Worm (Caenorhabditis elegans): ENCODE results near the gene lips-3.

Gene lips-3

ce11 chrIII:4603837-4604236 lies 12.5 kb upstream of the lips-3 start:
- TF ChIP-seq lin-35 (GFP tag; optimal IDR thresholded peaks at IDR 0.05) (no peak), xnd-1 (tag; optimal IDR thresholded peaks at IDR 0.05) (no peak), pbrm-1 (GFP tag; IDR thresholded peaks at IDR 0.05) (no peak), somi-1 (GFP tag; optimal IDR thresholded peaks at IDR 0.05) (no peak)

ce11 chrIII:4612334-4612953 lies 3.9 kb upstream of the lips-3 start, which contains the start of gene sel-2:
TSS of gene sel-2 (minus strand) at chrIII:4612384.
- TF ChIP-seq hmg-1.2 (GFP tag; IDR thresholded peaks at IDR 0.05) = peak; percentile 61; the same call in 1 of the 2 replicates
- TF ChIP-seq F37B4.10 (GFP tag; IDR thresholded peaks at IDR 0.05) = no peak
- TF ChIP-seq snpc-1.3 (tag; optimal IDR thresholded peaks at IDR 0.05; ENCODE audit: insufficient read depth) = no peak

- TF ChIP-seq T07F8.4 (tag; optimal IDR thresholded peaks at IDR 0.05) = no peak
- TF ChIP-seq efl-1 (GFP tag; optimal IDR thresholded peaks at IDR 0.05) = no peak
- TF ChIP-seq repo-1 (tag; optimal IDR thresholded peaks at IDR 0.05) = no peak
- TF ChIP-seq madf-3 (GFP tag; IDR thresholded peaks at IDR 0.05) = no peak
- no peak for TF ChIP-seq B0035.1 (tag; optimal IDR thresholded peaks at IDR 0.05)
- TF ChIP-seq him-1 (tag; optimal IDR thresholded peaks at IDR 0.05) = no peak
- no peak for TF ChIP-seq ztf-3 (GFP tag; optimal IDR thresholded peaks at IDR 0.05)
- TF ChIP-seq ztf-26 (tag; optimal IDR thresholded peaks at IDR 0.05) = no peak
- TF ChIP-seq nfya-2 (GFP tag; IDR thresholded peaks at IDR 0.05) = no peak
- TF ChIP-seq Y53F4B.3 (GFP tag; IDR thresholded peaks at IDR 0.05) = no peak
- no peak for TF ChIP-seq zim-3 (tag; optimal IDR thresholded peaks at IDR 0.05)
- TF ChIP-seq tbp1 (GFP tag; optimal IDR thresholded peaks at IDR 0.05) = no peak
- TF ChIP-seq nfya-1 (tag; optimal IDR thresholded peaks at IDR 0.05; ENCODE audit: borderline replicate concordance, insufficient read depth) = no peak
- no peak for TF ChIP-seq sdz-38 (tag; optimal IDR thresholded peaks at IDR 0.05)
- no peak for TF ChIP-seq hsf-1 (GFP tag; IDR thresholded peaks at IDR 0.05)
- no peak for TF ChIP-seq lin-35 (GFP tag; optimal IDR thresholded peaks at IDR 0.05)
- no peak for TF ChIP-seq hmg-1.2 (GFP tag; IDR thresholded peaks at IDR 0.05)
- no peak for TF ChIP-seq ama-1 (optimal IDR thresholded peaks at IDR 0.05)
- no peak for TF ChIP-seq ama-1 (GFP tag; optimal IDR thresholded peaks at IDR 0.05)
- TF ChIP-seq ceh-91 (GFP tag; IDR thresholded peaks at IDR 0.05) = no peak
- no peak for TF ChIP-seq fkh-3 (tag; optimal IDR thresholded peaks at IDR 0.05)
These were observed 6.2 kb downstream of the lips-3 start, which contains the start of gene lron-5 for ce11 chrIII:4622375-4623130. TSS of gene lron-5 (plus strand) at chrIII:4623029.

ce11 chrIII:4626148-4626922 lies 10.0 kb downstream of the lips-3 start:
- TF ChIP-seq chd-7 (tag; optimal IDR thresholded peaks at IDR 0.05) (peak; percentile 38), ztf-18 (tag; optimal IDR thresholded peaks at IDR 0.05) (peak; percentile 2), F52B5.7 (tag; optimal IDR thresholded peaks at IDR 0.05) (no peak), lsl-1 (GFP tag; optimal IDR thresholded peaks at IDR 0.05) (peak; percentile 29), dox-1 (GFP tag; IDR thresholded peaks at IDR 0.05) (peak; percentile 49; the same call in 1 of the 2 replicates), ztf-3 (GFP tag; optimal IDR thresholded peaks at IDR 0.05) (peak; percentile 50), lin-40 (tag; optimal IDR thresholded peaks at IDR 0.05) (no peak), F57A8.1 (GFP tag; optimal IDR thresholded peaks at IDR 0.05) (peak; percentile 25), lir-1 (GFP tag; conservative IDR thresholded peaks at IDR 0.05) (peak; percentile 76), B0261.1 (tag; optimal IDR thresholded peaks at IDR 0.05) (no peak), ceh-27 (GFP tag; optimal IDR thresholded peaks at IDR 0.05) (no peak), egrh-3 (GFP tag; IDR thresholded peaks at IDR 0.05) (peak; percentile 82), hmg-1.2 (GFP tag; IDR thresholded peaks at IDR 0.05) (0 out of 2 replicates have a peak, but pooled peaks have one; percentile 3), F23B12.7 (tag; optimal IDR thresholded peaks at IDR 0.05; ENCODE audit: insufficient read depth) (no peak)
